Worm (Caenorhabditis elegans) whole organism, young adult: ENCODE data around the gene kin-9.
A peak's percentile ranks its signal among the peaks of the same experiment; 100 is the strongest.

Experiments
- B0019.2 ChIP-seq: fragments of 200-800 bp; sonication (Bioruptor generic); conservative IDR thresholded peaks from 2 replicates; pipeline ENCODE4 v1.3.6; 2022; ENCODE audit warnings: missing genetic modification reagents, missing genetic modification characterization, missing compliant biosample characterization
- B0336.3 ChIP-seq: fragments of 200-800 bp; sonication (Bioruptor generic); IDR thresholded peaks from 2 replicates; pipeline ENCODE4 v1.3.6; 2022; ENCODE audit warnings: missing genetic modification characterization, missing compliant biosample characterization
- C06A6.2 ChIP-seq: fragments of 200-800 bp; sonication (Bioruptor generic); conservative IDR thresholded peaks from 2 replicates; pipeline ENCODE4 v1.3.6; 2022; ENCODE audit warnings: missing genetic modification characterization, missing compliant biosample characterization
- F22D6.2 ChIP-seq: sonication (generic microtip); optimal IDR thresholded peaks from 2 replicates; lab custom pipeline; 2016; ENCODE audit warnings: mild to moderate bottlenecking, missing genetic modification characterization, missing compliant biosample characterization
- F37B4.10 ChIP-seq: fragments of 200-800 bp; sonication (Bioruptor generic); IDR thresholded peaks from 2 replicates; pipeline ENCODE4 v1.3.6; 2022; ENCODE audit warnings: missing genetic modification characterization, missing compliant biosample characterization
- F52B5.7 ChIP-seq: sonication (generic microtip); optimal IDR thresholded peaks from 2 replicates; lab custom pipeline; 2016; ENCODE audit warnings: mild to moderate bottlenecking, missing genetic modification characterization, missing compliant biosample characterization
- F55B11.4 ChIP-seq: sonication (generic microtip); optimal IDR thresholded peaks from 2 replicates; lab custom pipeline; 2016; ENCODE audit warnings: missing compliant biosample characterization, missing genetic modification characterization, borderline replicate concordance; ENCODE audit not compliant: insufficient read depth
- F57A8.1 ChIP-seq: fragments of 200-800 bp; sonication (Bioruptor generic); optimal IDR thresholded peaks from 2 replicates; lab custom pipeline; 2018; ENCODE audit warnings: mild to moderate bottlenecking, missing genetic modification characterization, moderate library complexity, missing compliant biosample characterization
- K12H6.12 ChIP-seq: fragments of 200-800 bp; sonication (Bioruptor generic); optimal IDR thresholded peaks from 2 replicates; lab custom pipeline; 2018; ENCODE audit warnings: mild to moderate bottlenecking, missing genetic modification characterization, missing compliant biosample characterization
- T07F8.4 ChIP-seq: sonication (generic microtip); optimal IDR thresholded peaks from 2 replicates; lab custom pipeline; 2016; ENCODE audit warnings: mild to moderate bottlenecking, missing genetic modification characterization, moderate library complexity, missing compliant biosample characterization
- ZK185.1 ChIP-seq: sonication (generic microtip); optimal IDR thresholded peaks from 2 replicates; lab custom pipeline; 2016; ENCODE audit warnings: mild to moderate bottlenecking, missing genetic modification characterization, missing compliant biosample characterization; ENCODE audit not compliant: poor library complexity, severe bottlenecking
- aptf-2 ChIP-seq: fragments of 200-800 bp; sonication (Bioruptor generic); conservative IDR thresholded peaks from 2 replicates; pipeline ENCODE4 v1.3.6; 2022; ENCODE audit warnings: missing genetic modification reagents, missing genetic modification characterization, missing compliant biosample characterization
- attf-3 ChIP-seq: fragments of 200-800 bp; sonication (Bioruptor generic); conservative IDR thresholded peaks from 2 replicates; pipeline ENCODE4 v1.3.6; 2022; ENCODE audit warnings: missing genetic modification reagents, missing genetic modification characterization, missing compliant biosample characterization
- attf-5 ChIP-seq: fragments of 200-800 bp; sonication (Bioruptor generic); optimal IDR thresholded peaks from 2 replicates; lab custom pipeline; 2018; ENCODE audit warnings: mild to moderate bottlenecking, missing genetic modification characterization, missing compliant biosample characterization
- bed-1 ChIP-seq: fragments of 200-800 bp; sonication (Bioruptor generic); IDR thresholded peaks from 2 replicates; pipeline ENCODE4 v1.3.6; 2022; ENCODE audit warnings: missing genetic modification reagents, missing genetic modification characterization, missing compliant biosample characterization
- bed-2 ChIP-seq: fragments of 200-800 bp; sonication (Bioruptor generic); IDR thresholded peaks from 2 replicates; pipeline ENCODE4 v1.3.6; 2022; ENCODE audit warnings: missing genetic modification reagents, missing genetic modification characterization, missing compliant biosample characterization
- ceh-100 ChIP-seq: fragments of 200-800 bp; sonication (Bioruptor generic); IDR thresholded peaks from 2 replicates; pipeline ENCODE4 v1.3.6; 2022; ENCODE audit warnings: missing genetic modification reagents, missing genetic modification characterization, missing compliant biosample characterization
- ceh-58 ChIP-seq: fragments of 200-800 bp; sonication (Bioruptor generic); IDR thresholded peaks from 2 replicates; pipeline ENCODE4 v1.3.6; 2022; ENCODE audit warnings: missing genetic modification characterization, missing compliant biosample characterization
- ceh-91 ChIP-seq: fragments of 200-800 bp; sonication (Bioruptor generic); IDR thresholded peaks from 2 replicates; pipeline ENCODE4 v1.3.6; 2022; ENCODE audit warnings: missing genetic modification reagents, missing genetic modification characterization, missing compliant biosample characterization
- chd-7 ChIP-seq: sonication (generic microtip); optimal IDR thresholded peaks from 2 replicates; lab custom pipeline; 2016; ENCODE audit warnings: mild to moderate bottlenecking, missing genetic modification characterization, moderate library complexity, missing compliant biosample characterization
- egl-18 ChIP-seq: fragments of 200-800 bp; sonication (Bioruptor generic); IDR thresholded peaks from 2 replicates; pipeline ENCODE4 v1.3.6; 2022; ENCODE audit warnings: missing genetic modification reagents, missing genetic modification characterization, missing compliant biosample characterization
- gei-17 ChIP-seq: fragments of 200-800 bp; sonication (Bioruptor generic); optimal IDR thresholded peaks from 2 replicates; lab custom pipeline; 2018; ENCODE audit warnings: mild to moderate bottlenecking, missing genetic modification characterization, missing compliant biosample characterization
- hsf-1 ChIP-seq: fragments of 200-800 bp; sonication (Bioruptor generic); IDR thresholded peaks from 2 replicates; pipeline ENCODE4 v1.3.6; 2022; ENCODE audit warnings: missing genetic modification reagents, missing genetic modification characterization, missing compliant biosample characterization
- lsy-27 ChIP-seq: sonication (generic microtip); optimal IDR thresholded peaks from 2 replicates; lab custom pipeline; 2017; ENCODE audit warnings: missing genetic modification characterization, mild to moderate bottlenecking, missing compliant biosample characterization, antibody characterized with exemption, missing genotype, borderline replicate concordance; ENCODE audit not compliant: insufficient read depth
- madf-6 ChIP-seq: fragments of 200-800 bp; sonication (Bioruptor generic); IDR thresholded peaks from 2 replicates; pipeline ENCODE4 v1.3.6; 2022; ENCODE audit warnings: missing genetic modification reagents, missing genetic modification characterization, missing compliant biosample characterization
- mxl-1 ChIP-seq: sonication (generic microtip); optimal IDR thresholded peaks from 2 replicates; lab custom pipeline; 2016; ENCODE audit warnings: missing genetic modification characterization, missing compliant biosample characterization
- nfya-1 ChIP-seq: sonication (generic microtip); optimal IDR thresholded peaks from 2 replicates; lab custom pipeline; 2017; ENCODE audit warnings: antibody characterized with exemption, missing compliant biosample characterization, missing genetic modification characterization, borderline replicate concordance; ENCODE audit not compliant: insufficient read depth
- nfya-2 ChIP-seq: fragments of 200-800 bp; sonication (Bioruptor generic); IDR thresholded peaks from 2 replicates; pipeline ENCODE4 v1.3.6; 2022; ENCODE audit warnings: missing genetic modification reagents, missing genetic modification characterization, missing compliant biosample characterization
- nhr-90 ChIP-seq: sonication (generic microtip); optimal IDR thresholded peaks from 2 replicates; lab custom pipeline; 2016; ENCODE audit warnings: missing genotype, mild to moderate bottlenecking, missing genetic modification characterization, missing compliant biosample characterization
- pha-4 ChIP-seq: fragments of 150-350 bp; sonication (generic microtip); optimal IDR thresholded peaks from 2 replicates; lab custom pipeline; 2014; ENCODE audit warnings: missing biosample characterization, missing genetic modification reagents, missing genetic modification characterization
- rcor-1 ChIP-seq: fragments of 200-800 bp; sonication (Bioruptor generic); IDR thresholded peaks from 2 replicates; pipeline ENCODE4 v1.3.6; 2022; ENCODE audit warnings: missing genetic modification reagents, missing genetic modification characterization, missing compliant biosample characterization
- rpc-1 ChIP-seq, 2 experiments: fragments of 150-350 bp in 1 of 2; sonication (generic microtip) in 1 of 2; optimal IDR thresholded peaks; 2 replicates each; lab custom pipeline; 2014 to 2018; ENCODE audit warnings: missing biosample characterization in 1 of 2, missing genetic modification characterization in 1 of 2, missing genetic modification reagents in 1 of 2, missing genotype in 1 of 2
- sdz-38 ChIP-seq: sonication (generic microtip); optimal IDR thresholded peaks from 2 replicates; lab custom pipeline; 2016; ENCODE audit warnings: missing genotype, missing genetic modification characterization, missing compliant biosample characterization
- snpc-1.3 ChIP-seq: sonication (generic microtip); optimal IDR thresholded peaks from 2 replicates; lab custom pipeline; 2017; ENCODE audit warnings: missing genetic modification characterization, mild to moderate bottlenecking, missing compliant biosample characterization, antibody characterized with exemption, moderate library complexity, missing genotype, missing genetic modification reagents; ENCODE audit not compliant: insufficient read depth
- sptf-2 ChIP-seq: fragments of 200-800 bp; sonication (Bioruptor generic); optimal IDR thresholded peaks from 2 replicates; lab custom pipeline; 2018; ENCODE audit warnings: mild to moderate bottlenecking, missing genetic modification characterization, missing compliant biosample characterization
- unc-130 ChIP-seq: sonication (generic microtip); optimal IDR thresholded peaks from 2 replicates; lab custom pipeline; 2016; ENCODE audit warnings: missing genetic modification reagents, missing genetic modification characterization, missing compliant biosample characterization
- unc-62 ChIP-seq: fragments of 150-350 bp; optimal IDR thresholded peaks from 2 replicates; lab custom pipeline; 2014; ENCODE audit warnings: missing biosample characterization, missing genetic modification reagents, missing genetic modification characterization
- ztf-18 ChIP-seq: sonication (generic microtip); optimal IDR thresholded peaks from 2 replicates; lab custom pipeline; 2016; ENCODE audit warnings: missing genotype, mild to moderate bottlenecking, missing genetic modification characterization, missing compliant biosample characterization
- ztf-3 ChIP-seq: fragments of 200-800 bp; sonication (Bioruptor generic); optimal IDR thresholded peaks from 2 replicates; lab custom pipeline; 2018; ENCODE audit warnings: mild to moderate bottlenecking, missing genetic modification characterization, missing compliant biosample characterization

kin-9 gene

DNA sequence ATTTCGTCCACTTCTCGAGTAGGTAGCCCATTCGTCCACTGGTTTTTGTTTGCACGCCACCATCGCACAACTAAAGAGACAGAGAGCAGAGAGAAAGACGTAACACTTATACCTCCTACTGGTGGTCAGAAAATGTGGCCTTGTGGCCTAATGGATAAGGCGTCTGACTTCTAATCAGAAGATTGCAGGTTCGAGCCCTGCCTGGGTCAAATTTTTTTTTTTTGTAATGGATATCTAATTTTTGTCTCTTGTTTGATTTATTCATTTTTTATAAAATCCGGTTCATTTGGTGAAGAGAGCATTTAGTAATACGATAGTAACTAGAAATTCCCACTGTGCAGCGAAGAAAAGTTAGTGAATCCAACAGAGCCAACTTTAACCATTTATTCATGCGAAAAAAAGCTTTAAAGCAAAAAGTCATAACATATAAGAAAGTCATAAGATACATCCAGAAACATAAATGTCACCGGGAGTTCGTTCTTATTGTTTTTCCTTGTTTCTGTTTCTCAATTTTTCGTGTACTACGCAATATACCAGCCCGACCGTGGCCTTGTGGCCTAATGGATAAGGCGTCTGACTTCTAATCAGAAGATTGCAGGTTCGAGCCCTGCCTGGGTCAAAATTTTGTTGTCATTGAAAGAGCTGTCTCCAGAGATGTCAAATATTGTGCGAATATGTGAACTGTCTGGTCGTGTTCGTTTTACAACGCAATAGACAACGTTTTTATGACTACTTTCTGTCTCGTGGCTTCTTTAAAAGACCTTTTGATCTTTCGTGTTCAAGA, 46.2 kb upstream of the kin-9 start (continued):
- no peak for TF ChIP-seq unc-130 (GFP tag; lab: Kevin White, UChicago)
- TF ChIP-seq ztf-3 (GFP tag; lab: Kevin White, UChicago), result no peak
- TF ChIP-seq ceh-58 (GFP tag; lab: Robert Waterston, UW), result no peak
- no peak for TF ChIP-seq F57A8.1
- TF ChIP-seq attf-5 (GFP tag; lab: Kevin White, UChicago), result no peak
- no peak for TF ChIP-seq ceh-91
- TF ChIP-seq egl-18 (GFP tag; lab: Robert Waterston, UW), result no peak
- no peak for TF ChIP-seq bed-1 (GFP tag; lab: Robert Waterston, UW)
- TF ChIP-seq aptf-2 (GFP tag; lab: Robert Waterston, UW), result no peak
- TF ChIP-seq pha-4, result no peak
- peak; percentile 44 for TF ChIP-seq ZK185.1 (tag; lab: Kevin White, UChicago)
- peak; percentile 48; the same call in 1 of the 2 replicates for TF ChIP-seq madf-6 (GFP tag; lab: Robert Waterston, UW)
- TF ChIP-seq gei-17, result no peak
- no peak for TF ChIP-seq hsf-1 (GFP tag; lab: Robert Waterston, UW)
- TF ChIP-seq sdz-38 (tag; lab: Kevin White, UChicago), result no peak
- TF ChIP-seq snpc-1.3 (tag; lab: Kevin White, UChicago), result peak; percentile 74
- TF ChIP-seq B0019.2 (GFP tag; lab: Robert Waterston, UW), result no peak
- TF ChIP-seq nfya-1, result no peak
- TF ChIP-seq rcor-1 (GFP tag; lab: Robert Waterston, UW), result peak; percentile 73
- no peak for TF ChIP-seq ceh-100 (GFP tag; lab: Robert Waterston, UW)
- TF ChIP-seq K12H6.12 (tag; lab: Kevin White, UChicago), result peak; percentile 21
- peak; percentile 33 for TF ChIP-seq mxl-1 (tag; lab: Kevin White, UChicago)
- no peak for TF ChIP-seq nhr-90 (tag; lab: Kevin White, UChicago)
- TF ChIP-seq bed-2, result no peak
- peak; percentile 54 for TF ChIP-seq chd-7 (tag; lab: Kevin White, UChicago)
- TF ChIP-seq attf-3 (GFP tag; lab: Robert Waterston, UW), result no peak
- no peak for TF ChIP-seq lsy-27
- TF ChIP-seq F22D6.2, result no peak
- TF ChIP-seq nfya-2 (GFP tag; lab: Robert Waterston, UW), result no peak
- TF ChIP-seq F37B4.10 (GFP tag; lab: Robert Waterston, UW), result no peak
- TF ChIP-seq rpc-1 (optimal IDR thresholded peaks at IDR 0.05; lab: Kevin White, UChicago), result peak; percentile 73
- peak; percentile 85 for TF ChIP-seq rpc-1 (tag; optimal IDR thresholded peaks at IDR 0.05; lab: Kevin White, UChicago)
- no peak for TF ChIP-seq B0336.3 (GFP tag; lab: Robert Waterston, UW)
- TF ChIP-seq T07F8.4 (tag; lab: Kevin White, UChicago), result no peak
- no peak for TF ChIP-seq F55B11.4 (tag; lab: Kevin White, UChicago)
- TF ChIP-seq sptf-2 (GFP tag; lab: Kevin White, UChicago), result no peak
- TF ChIP-seq F52B5.7 (tag; lab: Kevin White, UChicago), result no peak
- TF ChIP-seq ztf-18, result peak; percentile 20
- TF ChIP-seq unc-62 (GFP tag; lab: Kevin White, UChicago), result no peak
- no peak for TF ChIP-seq C06A6.2
